Worm (Caenorhabditis elegans): ENCODE measurements around the gene str-252.

str-252 gene

DNA sequence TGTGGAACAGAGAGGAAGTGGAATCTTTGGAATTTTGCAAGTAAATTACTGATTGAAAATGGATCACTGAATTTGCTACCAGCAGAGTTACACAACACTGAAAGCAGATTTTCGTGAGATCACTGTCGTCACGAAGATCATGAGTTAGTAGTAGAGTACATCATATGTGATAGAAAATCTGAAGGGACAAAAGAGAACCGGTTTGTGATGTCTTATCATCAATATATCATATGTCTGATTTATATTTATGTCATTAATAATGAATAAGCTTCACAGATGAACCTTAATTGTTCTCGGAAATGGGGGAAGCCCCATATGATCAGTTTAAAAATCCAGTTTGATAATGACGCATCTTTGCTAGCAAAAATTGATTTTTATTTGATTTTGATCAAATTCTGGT is 19.8 kb downstream of the str-252 start (continued):
- TF ChIP-seq ceh-63 (GFP tag; optimal IDR thresholded peaks at IDR 0.05) = no peak
- no peak for TF ChIP-seq pag-3 (tag; optimal IDR thresholded peaks at IDR 0.05; ENCODE audit: borderline replicate concordance, insufficient read depth)
- TF ChIP-seq lsy-2 (tag; optimal IDR thresholded peaks at IDR 0.05) = no peak
- TF ChIP-seq alr-1 (tag; optimal IDR thresholded peaks at IDR 0.05; ENCODE audit: borderline replicate concordance) = no peak
- peak; percentile 77 for TF ChIP-seq nhr-85 (tag)

DNA sequence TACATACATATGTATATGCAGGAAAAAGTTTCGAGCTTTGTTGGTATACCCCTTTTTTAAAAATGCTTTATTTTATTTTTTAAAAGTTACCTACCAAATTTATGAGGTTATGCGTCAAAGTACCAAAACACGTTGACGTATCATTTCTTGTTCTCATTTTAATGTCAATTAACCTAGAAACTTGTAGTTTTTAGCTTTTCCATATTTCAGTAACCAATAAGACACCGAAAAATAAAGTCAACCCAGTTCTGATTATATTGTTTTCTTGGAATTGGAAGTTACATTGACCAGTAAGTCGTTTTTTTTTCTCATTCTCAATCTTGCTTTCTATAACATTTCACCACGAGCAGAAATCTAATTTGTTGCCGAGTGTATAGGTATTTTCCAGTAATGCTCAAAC is 20.6 kb downstream of the str-252 start, which contains the start of gene srw-145:
srw-145 (plus strand) TSS at position 301 of the 400 bp plus-strand sequence.
- TF ChIP-seq sup-37 (GFP tag; optimal IDR thresholded peaks at IDR 0.05) (no peak), pqm-1 (tag; optimal IDR thresholded peaks at IDR 0.05) (no peak), nhr-11 (tag; optimal IDR thresholded peaks at IDR 0.05) (peak; percentile 31), zag-1 (tag; optimal IDR thresholded peaks at IDR 0.05) (no peak), C34B4.2 (tag; optimal IDR thresholded peaks at IDR 0.05) (no peak), dpl-1 (GFP tag; optimal IDR thresholded peaks at IDR 0.05) (no peak), aly-2 (tag; optimal IDR thresholded peaks at IDR 0.05) (no peak), snpc-4 (tag; optimal IDR thresholded peaks at IDR 0.05) (no peak), hlh-17 (GFP tag; optimal IDR thresholded peaks at IDR 0.05; ENCODE audit: borderline replicate concordance) (no peak), lin-14 (GFP tag; optimal IDR thresholded peaks at IDR 0.05) (no peak), nhr-28 (tag; optimal IDR thresholded peaks at IDR 0.05) (no peak), ces-1 (GFP tag; optimal IDR thresholded peaks at IDR 0.05) (no peak), mef-2 (tag; optimal IDR thresholded peaks at IDR 0.05) (no peak), egl-27 (tag; optimal IDR thresholded peaks at IDR 0.05) (no peak), nhr-76 (tag; optimal IDR thresholded peaks at IDR 0.05) (no peak), unc-62 (GFP tag; optimal IDR thresholded peaks at IDR 0.05) (no peak), pag-3 (tag; optimal IDR thresholded peaks at IDR 0.05; ENCODE audit: borderline replicate concordance, insufficient read depth) (no peak), pax-3 (tag; optimal IDR thresholded peaks at IDR 0.05) (no peak), ceh-8 (GFP tag; optimal IDR thresholded peaks at IDR 0.05) (no peak), fkh-8 (tag; optimal IDR thresholded peaks at IDR 0.05) (peak; percentile 45), nhr-12 (tag; optimal IDR thresholded peaks at IDR 0.05) (no peak), nhr-71 (tag; optimal IDR thresholded peaks at IDR 0.05) (peak; percentile 48), C16A3.4 (tag; optimal IDR thresholded peaks at IDR 0.05) (no peak), zip-4 (GFP tag; optimal IDR thresholded peaks at IDR 0.05) (no peak), rnt-1 (tag; optimal IDR thresholded peaks at IDR 0.05) (no peak), tlp-1 (tag; optimal IDR thresholded peaks at IDR 0.05) (no peak), nhr-47 (tag; optimal IDR thresholded peaks at IDR 0.05) (peak; percentile 44)

DNA sequence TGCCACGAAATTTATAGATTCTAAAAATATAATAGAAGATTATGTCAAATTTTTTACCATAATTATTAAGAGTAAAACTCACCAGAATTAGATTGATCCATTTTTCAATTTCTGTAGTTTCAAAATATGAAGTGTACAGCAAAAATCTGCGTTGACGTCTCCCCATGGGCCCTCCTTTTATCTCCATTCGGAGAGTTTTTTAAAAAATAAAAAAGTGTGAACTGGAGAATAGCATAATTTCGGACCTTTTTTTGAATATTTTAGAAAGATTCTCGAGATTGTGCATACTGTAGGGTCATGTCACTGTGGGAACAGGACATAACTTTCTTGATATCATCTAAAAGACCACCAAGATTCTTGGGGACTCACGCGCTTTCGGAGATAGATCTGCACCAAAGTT is 25.8 kb downstream of the str-252 start, which contains the start of gene dpr-1:
dpr-1 (minus strand) TSS at position 101 of the 400 bp plus-strand sequence.
- TF ChIP-seq nhr-76 (tag; optimal IDR thresholded peaks at IDR 0.05) (no peak), aly-2 (tag; optimal IDR thresholded peaks at IDR 0.05) (no peak)

DNA sequence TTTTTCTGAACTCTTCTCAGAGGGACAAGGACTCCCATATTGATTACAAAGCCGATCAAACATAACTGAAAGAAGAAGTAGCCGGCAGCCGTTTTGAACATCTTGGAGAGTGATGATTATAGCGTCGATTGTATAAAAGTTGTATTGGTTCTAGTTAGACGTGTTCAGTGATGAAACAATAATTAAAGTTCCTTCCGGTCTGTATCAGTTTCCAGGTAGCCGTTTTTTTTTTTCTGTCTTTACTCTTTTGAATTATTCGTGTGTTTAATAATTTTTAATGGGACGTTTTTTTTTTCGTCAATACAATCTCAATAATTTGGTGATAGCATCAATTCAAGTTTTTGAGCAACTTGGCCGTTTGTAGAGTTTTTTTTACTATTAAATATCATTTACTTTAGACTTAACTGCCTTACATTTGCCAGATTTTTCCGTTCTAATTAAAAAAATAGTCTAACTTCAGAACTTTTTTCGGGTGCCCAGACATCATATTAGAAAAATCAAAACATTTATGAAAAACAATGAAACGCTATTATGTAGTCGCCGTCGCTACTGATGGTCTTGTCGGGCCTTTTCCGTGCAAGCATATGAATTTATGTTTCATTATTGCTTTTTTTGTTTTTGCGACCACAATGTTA is 30.2 kb downstream of the str-252 start, which contains the start of the genes srx-10 and clec-226:
srx-10 (minus strand) TSS at position 101 of the 635 bp plus-strand sequence.
clec-226 (plus strand) TSS at position 585 of the 635 bp plus-strand sequence.
- no peak for TF ChIP-seq ama-1 (optimal IDR thresholded peaks at IDR 0.05)

DNA sequence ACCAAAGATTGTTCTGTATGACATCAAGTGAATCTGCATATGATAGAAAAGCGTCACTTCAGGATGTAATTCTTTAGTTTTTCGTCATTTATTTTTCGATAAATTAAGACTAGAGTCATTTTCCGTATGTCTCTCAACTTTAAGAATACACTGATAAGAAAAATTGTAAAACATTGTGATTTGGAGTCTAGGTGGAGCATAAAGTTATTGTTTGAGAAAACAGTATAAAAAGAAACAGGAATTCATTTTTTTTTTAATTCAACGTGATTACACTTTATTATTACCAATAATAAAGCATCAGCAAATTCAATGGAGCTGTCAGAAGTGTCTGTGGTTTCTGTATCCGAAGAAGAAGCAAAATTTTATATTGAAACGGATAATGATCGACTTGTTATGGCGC is 32.7 kb downstream of the str-252 start, which contains the start of gene R10D12.6:
R10D12.6 (plus strand) TSS at position 301 of the 400 bp plus-strand sequence.
- TF ChIP-seq lin-14 (GFP tag; optimal IDR thresholded peaks at IDR 0.05) = no peak
- no peak for TF ChIP-seq aha-1 (tag; optimal IDR thresholded peaks at IDR 0.05)
- no peak for TF ChIP-seq zag-1 (tag; optimal IDR thresholded peaks at IDR 0.05)
- TF ChIP-seq unc-62 (GFP tag; optimal IDR thresholded peaks at IDR 0.05) = no peak
